Worm (Caenorhabditis elegans) whole organism, L1 larva: Measurements from ENCODE around the gene Y54G2A.49.

ENCODE experiments used
- C16A3.4 ChIP-seq: fragments of 150-350 bp; optimal IDR thresholded peaks from 2 replicates; lab custom pipeline; 2014; ENCODE audit warnings: missing biosample characterization, missing genetic modification characterization
- snpc-4 ChIP-seq: fragments of 150-350 bp; optimal IDR thresholded peaks from 2 replicates; lab custom pipeline; 2014; ENCODE audit warnings: missing biosample characterization, missing genetic modification characterization

- TF ChIP-seq snpc-4 (tag; lab: Kevin White, UChicago) (no peak), C16A3.4 (tag; lab: Kevin White, UChicago) (no peak)
These were observed 9.2 kb downstream of the Y54G2A.49 start, which contains the start of gene Y54G2A.15 for ce11 chrIV:2843882-2844281.
